Worm (Caenorhabditis elegans) whole organism, young adult: ENCODE measurements around the gene spex-3.

Source experiments
- B0035.1 ChIP-seq: sonication (generic microtip); optimal IDR thresholded peaks from 2 replicates; lab custom pipeline; 2016; ENCODE audit warnings: missing genetic modification characterization, mild to moderate bottlenecking, missing compliant biosample characterization, missing genotype, missing genetic modification reagents
- ZK185.1 ChIP-seq: sonication (generic microtip); optimal IDR thresholded peaks from 2 replicates; lab custom pipeline; 2016; ENCODE audit warnings: mild to moderate bottlenecking, missing genetic modification characterization, missing compliant biosample characterization; ENCODE audit not compliant: poor library complexity, severe bottlenecking
- ama-1 ChIP-seq, 3 experiments: fragments of 150-350 bp in 1 of 3; sonication (generic microtip) in 2 of 3; optimal IDR thresholded peaks; 2 replicates each; lab custom pipeline; 2014 to 2018; ENCODE audit warnings: missing biosample characterization in 2 of 3, missing genetic modification characterization in 2 of 3, missing genetic modification reagents in 2 of 3
- him-1 ChIP-seq: sonication (generic microtip); optimal IDR thresholded peaks from 2 replicates; lab custom pipeline; 2016; ENCODE audit warnings: missing genotype, missing genetic modification reagents, missing genetic modification characterization, missing compliant biosample characterization
- lin-35 ChIP-seq, 3 experiments: fragments of 150-350 bp in 2 of 3; sonication (generic microtip) in 1 of 3; optimal IDR thresholded peaks; 2 replicates each; lab custom pipeline; 2014 to 2018; ENCODE audit warnings: missing biosample characterization in 3 of 3, missing genetic modification characterization in 3 of 3, missing genetic modification reagents in 3 of 3
- nfya-1 ChIP-seq: sonication (generic microtip); optimal IDR thresholded peaks from 2 replicates; lab custom pipeline; 2017; ENCODE audit warnings: antibody characterized with exemption, missing compliant biosample characterization, missing genetic modification characterization, borderline replicate concordance; ENCODE audit not compliant: insufficient read depth
- pbrm-1 ChIP-seq: fragments of 200-800 bp; sonication (Bioruptor generic); IDR thresholded peaks from 2 replicates; pipeline ENCODE4 v1.3.6; 2022; ENCODE audit warnings: missing genetic modification reagents, missing genetic modification characterization, missing compliant biosample characterization
- tlf-1 ChIP-seq: fragments of 200-800 bp; sonication (Bioruptor generic); optimal IDR thresholded peaks from 2 replicates; lab custom pipeline; 2018; ENCODE audit warnings: mild to moderate bottlenecking, missing genetic modification characterization, missing compliant biosample characterization
- unc-130 ChIP-seq: sonication (generic microtip); optimal IDR thresholded peaks from 2 replicates; lab custom pipeline; 2016; ENCODE audit warnings: missing genetic modification reagents, missing genetic modification characterization, missing compliant biosample characterization

DNA sequence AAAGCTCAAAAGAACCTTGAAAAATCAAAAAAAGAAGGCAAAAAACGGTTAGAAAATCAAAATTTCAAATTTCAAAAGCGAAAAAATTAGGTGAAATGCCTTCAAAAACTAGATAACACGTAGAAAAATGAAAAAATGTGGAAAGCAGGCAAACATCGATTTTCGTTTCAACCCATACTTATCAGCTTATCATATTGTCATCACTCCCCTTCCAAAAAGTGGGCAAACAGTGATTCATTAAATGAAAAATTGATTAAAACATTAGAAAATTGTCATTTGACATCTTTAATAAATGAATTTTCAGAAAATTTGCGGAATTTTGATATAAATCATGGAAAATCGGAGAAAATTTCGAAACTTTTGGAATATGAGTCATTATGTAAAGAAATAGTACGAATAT lies 41.2 kb downstream of the spex-3 start:
- no peak for TF ChIP-seq ZK185.1
- no peak for TF ChIP-seq nfya-1 (tag; lab: Kevin White, UChicago)
- no peak for TF ChIP-seq lin-35 (GFP tag; optimal IDR thresholded peaks at IDR 0.05; lab: Kevin White, UChicago)
- TF ChIP-seq pbrm-1 (GFP tag; lab: Robert Waterston, UW) = no peak
- no peak for TF ChIP-seq B0035.1 (tag; lab: Kevin White, UChicago)
- no peak for TF ChIP-seq unc-130 (GFP tag; lab: Kevin White, UChicago)
- no peak for TF ChIP-seq tlf-1 (GFP tag; lab: Kevin White, UChicago)
- TF ChIP-seq him-1 (tag; lab: Kevin White, UChicago) = no peak
- TF ChIP-seq ama-1 (optimal IDR thresholded peaks at IDR 0.05; lab: Kevin White, UChicago) = no peak
- TF ChIP-seq ama-1 (GFP tag; optimal IDR thresholded peaks at IDR 0.05; lab: Kevin White, UChicago) = no peak
